Fruit fly (Drosophila melanogaster): ENCODE measurements around the gene Vps13B.

The Vps13B gene

dm6 chr3R:29969347-29969746 is 33.6 kb downstream of the Vps13B start, which contains the start of gene TkR99D:
TSS of gene TkR99D (minus strand) at chr3R:29969447.
- TF ChIP-seq scrt (GFP tag; optimal IDR thresholded peaks at IDR 0.05) (peak; percentile 50), sr (GFP tag; IDR thresholded peaks at IDR 0.05) (no peak), seq (GFP tag; IDR thresholded peaks at IDR 0.05) (0 out of 2 replicates have a peak, but pooled peaks have one; percentile 8), CTCF (GFP tag; optimal IDR thresholded peaks at IDR 0.05) (no peak), TFAM (GFP tag; optimal IDR thresholded peaks at IDR 0.05) (no peak), CG3407 (GFP tag; optimal IDR thresholded peaks at IDR 0.05) (no peak), CG1602 (GFP tag; optimal IDR thresholded peaks at IDR 0.05) (no peak), ewg (GFP tag; optimal IDR thresholded peaks at IDR 0.05) (no peak), wek (GFP tag; optimal IDR thresholded peaks at IDR 0.05) (no peak), schlank (tag; optimal IDR thresholded peaks at IDR 0.05) (no peak), CoRest (tag; optimal IDR thresholded peaks at IDR 0.05) (no peak), fd102C (GFP tag; optimal IDR thresholded peaks at IDR 0.05) (no peak), ara (GFP tag; IDR thresholded peaks at IDR 0.05) (no peak), wor (GFP tag; IDR thresholded peaks at IDR 0.05) (no peak), H15 (GFP tag; IDR thresholded peaks at IDR 0.05) (no peak), CG6254 (GFP tag; optimal IDR thresholded peaks at IDR 0.05) (no peak), CG7357 (GFP tag; IDR thresholded peaks at IDR 0.05) (no peak), ken (GFP tag; IDR thresholded peaks at IDR 0.05) (no peak), stwl (tag; optimal IDR thresholded peaks at IDR 0.05) (no peak), Ets65A (GFP tag) (peak; percentile 47), CG30431 (GFP tag; optimal IDR thresholded peaks at IDR 0.05) (no peak), CG12391 (tag; optimal IDR thresholded peaks at IDR 0.05) (no peak), HHEX (GFP tag; optimal IDR thresholded peaks at IDR 0.05) (no peak), CG31224 (GFP tag; IDR thresholded peaks at IDR 0.05) (no peak), ranshi (GFP tag; IDR thresholded peaks at IDR 0.05) (0 out of 2 replicates have a peak, but pooled peaks have one; percentile 4), CG17829 (tag; optimal IDR thresholded peaks at IDR 0.05) (no peak), CG8359 (GFP tag; optimal IDR thresholded peaks at IDR 0.05; ENCODE audit: borderline replicate concordance) (no peak), fu2 (GFP tag; optimal IDR thresholded peaks at IDR 0.05) (no peak), CG5245 (GFP tag; optimal IDR thresholded peaks at IDR 0.05) (no peak), CG30403 (GFP tag; optimal IDR thresholded peaks at IDR 0.05) (no peak), ci (GFP tag; IDR thresholded peaks at IDR 0.05) (0 out of 3 replicates have a peak, but pooled peaks have one; percentile 14), CG12744 (GFP tag; optimal IDR thresholded peaks at IDR 0.05) (no peak)

- TF ChIP-seq Adf1 (GFP tag; IDR thresholded peaks at IDR 0.05) (no peak), Hsf (GFP tag; optimal IDR thresholded peaks at IDR 0.05) (peak; percentile 4), CG15073 (GFP tag; optimal IDR thresholded peaks at IDR 0.05) (no peak), CG13123 (GFP tag; optimal IDR thresholded peaks at IDR 0.05) (no peak), E2f1 (GFP tag; IDR thresholded peaks at IDR 0.05) (peak; percentile 48; the same call in 1 of the 2 replicates), fd102C (GFP tag; optimal IDR thresholded peaks at IDR 0.05) (no peak), CG3995 (GFP tag; optimal IDR thresholded peaks at IDR 0.05) (no peak), CG17385 (GFP tag; optimal IDR thresholded peaks at IDR 0.05) (peak; percentile 37), CG43689 (GFP tag; IDR thresholded peaks at IDR 0.05) (no peak), gsb-n (tag; optimal IDR thresholded peaks at IDR 0.05) (no peak), ap (GFP tag; IDR thresholded peaks at IDR 0.05) (no peak), CG11723 (GFP tag; optimal IDR thresholded peaks at IDR 0.05) (no peak), scrt (GFP tag; optimal IDR thresholded peaks at IDR 0.05) (peak; percentile 32), croc (GFP tag; conservative IDR thresholded peaks at IDR 0.05) (0 out of 3 replicates have a peak, but pooled peaks have one; percentile 17), CG9609 (GFP tag; optimal IDR thresholded peaks at IDR 0.05) (no peak), CG1647 (GFP tag; optimal IDR thresholded peaks at IDR 0.05) (no peak), Lpt (GFP tag; optimal IDR thresholded peaks at IDR 0.05) (no peak), HLH3B (GFP tag; IDR thresholded peaks at IDR 0.05) (peak; percentile 50; the same call in 1 of the 2 replicates), Hmx (GFP tag; optimal IDR thresholded peaks at IDR 0.05) (no peak), CG7786 (GFP tag; optimal IDR thresholded peaks at IDR 0.05) (peak; percentile 8), tin (GFP tag; optimal IDR thresholded peaks at IDR 0.05) (no peak), CG10267 (tag; optimal IDR thresholded peaks at IDR 0.05) (no peak), jing (GFP tag; optimal IDR thresholded peaks at IDR 0.05) (no peak), da (GFP tag; optimal IDR thresholded peaks at IDR 0.05) (no peak)
Measured at dm6 chr3R:29978595-29978994, 42.8 kb downstream of the Vps13B start.

All from whole organism, embryonic.